Fruit fly (Drosophila melanogaster): ENCODE results near the gene CG7382.
A peak's percentile ranks its signal among the peaks of the same experiment; 100 is the strongest.

The CG7382 gene

DNA sequence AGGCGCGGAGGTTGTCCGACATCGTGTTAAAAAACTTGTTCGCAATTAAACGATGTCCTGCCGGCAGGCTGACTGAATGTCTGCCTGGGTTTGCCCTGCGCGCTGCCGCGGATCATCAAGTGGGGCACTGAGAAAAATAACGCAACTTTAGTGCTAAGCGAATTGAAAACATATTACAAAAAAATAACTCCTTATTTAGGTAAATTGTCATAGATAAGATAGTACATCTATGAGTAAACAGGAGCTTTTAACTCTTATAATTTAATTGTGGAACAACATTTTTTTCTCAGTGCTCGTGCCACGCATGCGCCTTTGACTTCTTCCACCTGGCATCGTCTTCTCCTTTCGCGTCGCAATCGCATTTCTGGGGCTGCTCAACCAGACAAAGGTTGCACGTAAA is 39.7 kb downstream of the CG7382 start (continued):
- TF ChIP-seq Sox15 (GFP tag; optimal IDR thresholded peaks at IDR 0.05) (peak; percentile 16), CG8632 (GFP tag; optimal IDR thresholded peaks at IDR 0.05) (peak; percentile 65), dsx (GFP tag; optimal IDR thresholded peaks at IDR 0.05; ENCODE audit: poor library complexity, severe bottlenecking) (peak; percentile 79), OdsH (GFP tag; optimal IDR thresholded peaks at IDR 0.05) (peak; percentile 59), Hr39 (GFP tag; optimal IDR thresholded peaks at IDR 0.05) (peak; percentile 51), CG6854 (GFP tag; optimal IDR thresholded peaks at IDR 0.05) (no peak), Sox14 (GFP tag; optimal IDR thresholded peaks at IDR 0.05) (peak; percentile 44), dac (GFP tag; optimal IDR thresholded peaks at IDR 0.05) (no peak), svp (GFP tag) (peak; percentile 81), Eip78C (GFP tag) (peak; percentile 88), ss (GFP tag; optimal IDR thresholded peaks at IDR 0.05) (peak; percentile 72 to 91), acj6 (GFP tag; optimal IDR thresholded peaks at IDR 0.05) (peak; percentile 64), Ets21C (GFP tag; optimal IDR thresholded peaks at IDR 0.05) (peak; percentile 17), net (GFP tag; optimal IDR thresholded peaks at IDR 0.05) (peak; percentile 48), CG4318 (GFP tag; optimal IDR thresholded peaks at IDR 0.05) (no peak), Eip75B (GFP tag; optimal IDR thresholded peaks at IDR 0.05) (peak; percentile 81), Gug (GFP tag; IDR thresholded peaks at IDR 0.05) (no peak), CG6808 (GFP tag; optimal IDR thresholded peaks at IDR 0.05) (peak; percentile 86), CG6792 (GFP tag; optimal IDR thresholded peaks at IDR 0.05) (peak; percentile 68), Hr4 (GFP tag; optimal IDR thresholded peaks at IDR 0.05) (no peak), CG11294 (GFP tag; IDR thresholded peaks at IDR 0.05) (no peak), CG11762 (GFP tag; optimal IDR thresholded peaks at IDR 0.05; ENCODE audit: insufficient read depth) (peak; percentile 27), Hr38 (GFP tag; optimal IDR thresholded peaks at IDR 0.05) (no peak)

DNA sequence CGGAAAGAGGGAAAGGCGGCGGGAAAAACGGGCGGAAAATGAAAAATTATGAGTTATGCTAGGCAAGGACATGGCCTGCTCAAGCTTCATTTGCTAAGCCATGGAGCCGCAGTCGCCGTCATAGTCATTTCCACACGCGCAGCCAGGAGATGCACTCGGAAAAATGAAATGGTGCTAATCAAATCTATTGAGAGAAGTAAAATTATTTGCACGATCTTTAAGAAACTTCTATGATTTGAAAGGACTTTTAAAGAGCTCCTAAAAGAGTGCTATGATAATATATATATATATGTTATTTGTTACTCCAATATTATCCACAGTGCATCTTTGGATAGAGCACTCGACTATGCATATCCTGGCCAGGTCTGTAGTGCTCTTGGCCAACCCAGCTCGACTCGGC is 40.6 kb downstream of the CG7382 start:
- peak; percentile 50 to 55 for TF ChIP-seq ss (GFP tag; optimal IDR thresholded peaks at IDR 0.05)
- peak; percentile 28 for TF ChIP-seq CG1621 (tag; optimal IDR thresholded peaks at IDR 0.05)
- peak; percentile 78 for TF ChIP-seq CG6163 (GFP tag; IDR thresholded peaks at IDR 0.05)
- TF ChIP-seq CG3919 (GFP tag; optimal IDR thresholded peaks at IDR 0.05), result peak; percentile 54
- TF ChIP-seq acj6 (GFP tag; optimal IDR thresholded peaks at IDR 0.05), result peak; percentile 42
- peak; percentile 9 for TF ChIP-seq Eip75B (GFP tag; optimal IDR thresholded peaks at IDR 0.05)
- TF ChIP-seq Ets96B (tag; optimal IDR thresholded peaks at IDR 0.05), result peak; percentile 73
- TF ChIP-seq fkh (GFP tag; optimal IDR thresholded peaks at IDR 0.05), result no peak
- TF ChIP-seq fd85E (GFP tag; optimal IDR thresholded peaks at IDR 0.05), result no peak
- no peak for TF ChIP-seq Ets21C (GFP tag; optimal IDR thresholded peaks at IDR 0.05)
- TF ChIP-seq topi (GFP tag; optimal IDR thresholded peaks at IDR 0.05), result no peak
- TF ChIP-seq CG10631 (GFP tag; optimal IDR thresholded peaks at IDR 0.05), result peak; percentile 63
- no peak for TF ChIP-seq CG6276 (GFP tag; optimal IDR thresholded peaks at IDR 0.05)
- TF ChIP-seq svp (GFP tag), result no peak
- TF ChIP-seq CG11902 (GFP tag; optimal IDR thresholded peaks at IDR 0.05), result no peak
- no peak for TF ChIP-seq CG34406 (GFP tag; optimal IDR thresholded peaks at IDR 0.05)
- no peak for TF ChIP-seq CG6792 (GFP tag; optimal IDR thresholded peaks at IDR 0.05)
- no peak for TF ChIP-seq Sox15 (GFP tag; optimal IDR thresholded peaks at IDR 0.05)
- TF ChIP-seq CG11294 (GFP tag; IDR thresholded peaks at IDR 0.05), result no peak
- TF ChIP-seq CG7368 (GFP tag; optimal IDR thresholded peaks at IDR 0.05), result no peak
- peak; percentile 27 for TF ChIP-seq CG8632 (GFP tag; optimal IDR thresholded peaks at IDR 0.05)
- TF ChIP-seq CG11762 (GFP tag; optimal IDR thresholded peaks at IDR 0.05; ENCODE audit: insufficient read depth), result no peak
- peak; percentile 26 for TF ChIP-seq CG4318 (GFP tag; optimal IDR thresholded peaks at IDR 0.05)
- TF ChIP-seq CG31627 (GFP tag; optimal IDR thresholded peaks at IDR 0.05), result no peak
- peak; percentile 74 for TF ChIP-seq CG3032 (tag; optimal IDR thresholded peaks at IDR 0.05)
- TF ChIP-seq Blimp-1 (GFP tag; optimal IDR thresholded peaks at IDR 0.05), result no peak
- peak; percentile 64 for TF ChIP-seq spab (GFP tag; optimal IDR thresholded peaks at IDR 0.05)
- TF ChIP-seq CG6854 (GFP tag; optimal IDR thresholded peaks at IDR 0.05), result no peak
- TF ChIP-seq CG15336 (GFP tag; IDR thresholded peaks at IDR 0.05), result peak; percentile 52
- no peak for TF ChIP-seq Smox (GFP tag; optimal IDR thresholded peaks at IDR 0.05)
- peak; percentile 23 for TF ChIP-seq salr (GFP tag; optimal IDR thresholded peaks at IDR 0.05)
- no peak for TF ChIP-seq CG8319 (GFP tag; optimal IDR thresholded peaks at IDR 0.05)
- TF ChIP-seq vri (GFP tag; optimal IDR thresholded peaks at IDR 0.05), result no peak
- TF ChIP-seq OdsH (GFP tag; optimal IDR thresholded peaks at IDR 0.05), result peak; percentile 51
- no peak for TF ChIP-seq pdm3 (GFP tag; optimal IDR thresholded peaks at IDR 0.05)
- no peak for TF ChIP-seq CG9139 (GFP tag; optimal IDR thresholded peaks at IDR 0.05)
- TF ChIP-seq achi (GFP tag; optimal IDR thresholded peaks at IDR 0.05), result peak; percentile 49
- TF ChIP-seq Met (GFP tag; optimal IDR thresholded peaks at IDR 0.05), result no peak
- peak; percentile 61 for TF ChIP-seq dsx (GFP tag; optimal IDR thresholded peaks at IDR 0.05; ENCODE audit: poor library complexity, severe bottlenecking)
- TF ChIP-seq fd59A (GFP tag; optimal IDR thresholded peaks at IDR 0.05), result peak; percentile 47
